Fruit fly (Drosophila melanogaster) whole organism, embryonic: ENCODE results near the gene Cpr76Bb.

ENCODE experiments used
- Ada2b ChIP-seq: fragments of 200-800 bp; sonication (Bioruptor generic); IDR thresholded peaks from 2 replicates; pipeline ENCODE4 v1.3.6; 2022; ENCODE audit warnings: missing biosample characterization, missing genetic modification characterization
- BtbVII ChIP-seq: fragments of 200-800 bp; sonication (Bioruptor generic); optimal IDR thresholded peaks from 3 replicates; lab custom pipeline; 2017; ENCODE audit warnings: missing biosample characterization, mild to moderate bottlenecking, missing genetic modification characterization
- CG1024 ChIP-seq: fragments of 200-800 bp; sonication (Bioruptor generic); IDR thresholded peaks from 2 replicates; pipeline ENCODE4 v1.3.6; 2022; ENCODE audit warnings: missing biosample characterization, missing genetic modification characterization
- CG10267 ChIP-seq: fragments of 200-800 bp; sonication (Bioruptor generic); optimal IDR thresholded peaks from 2 replicates; lab custom pipeline; 2018; ENCODE audit warnings: missing biosample characterization, mild to moderate bottlenecking, missing genetic modification characterization, moderate library complexity
- CG12155 ChIP-seq: fragments of 200-800 bp; sonication (Bioruptor generic); optimal IDR thresholded peaks from 3 replicates; lab custom pipeline; 2016; ENCODE audit warnings: missing biosample characterization, missing genetic modification characterization
- CG12744 ChIP-seq: fragments of 200-800 bp; sonication (Bioruptor generic); optimal IDR thresholded peaks from 2 replicates; lab custom pipeline; 2016; ENCODE audit warnings: missing biosample characterization, missing genetic modification characterization
- CG13296 ChIP-seq: fragments of 200-800 bp; sonication (Bioruptor generic); optimal IDR thresholded peaks from 3 replicates; lab custom pipeline; 2018; ENCODE audit warnings: missing biosample characterization, mild to moderate bottlenecking, missing genetic modification characterization
- CG13424 ChIP-seq: fragments of 200-800 bp; sonication (Bioruptor generic); optimal IDR thresholded peaks from 2 replicates; lab custom pipeline; 2019; ENCODE audit warnings: missing biosample characterization, mild to moderate bottlenecking, missing genetic modification characterization, moderate library complexity
- CG15269 ChIP-seq: fragments of 200-800 bp; sonication (Bioruptor generic); optimal IDR thresholded peaks from 2 replicates; lab custom pipeline; 2018; ENCODE audit warnings: missing biosample characterization, mild to moderate bottlenecking, missing genetic modification characterization, moderate library complexity
- CG1529 ChIP-seq: fragments of 200-800 bp; sonication (Bioruptor generic); optimal IDR thresholded peaks from 3 replicates; lab custom pipeline; 2018; ENCODE audit warnings: missing biosample characterization, missing genetic modification characterization
- CG16863 ChIP-seq: fragments of 200-800 bp; sonication (Bioruptor generic); optimal IDR thresholded peaks from 3 replicates; lab custom pipeline; 2016; ENCODE audit warnings: missing biosample characterization, missing genetic modification characterization
- CG17359 ChIP-seq: fragments of 200-800 bp; sonication (Bioruptor generic); optimal IDR thresholded peaks from 3 replicates; lab custom pipeline; 2018; ENCODE audit warnings: missing biosample characterization, mild to moderate bottlenecking, missing genetic modification characterization, moderate library complexity
- CG17385 ChIP-seq: fragments of 200-800 bp; sonication (Bioruptor generic); optimal IDR thresholded peaks from 3 replicates; lab custom pipeline; 2018; ENCODE audit warnings: missing biosample characterization, mild to moderate bottlenecking, missing genetic modification characterization
- CG17802 ChIP-seq: fragments of 200-800 bp; sonication (Bioruptor generic); optimal IDR thresholded peaks from 2 replicates; lab custom pipeline; 2018; ENCODE audit warnings: missing biosample characterization, mild to moderate bottlenecking, missing genetic modification characterization, moderate library complexity
- CG2712 ChIP-seq: fragments of 200-800 bp; optimal IDR thresholded peaks from 3 replicates; lab custom pipeline; 2019; ENCODE audit warnings: missing biosample characterization, mild to moderate bottlenecking, missing genetic modification characterization, moderate library complexity
- CG2889 ChIP-seq: fragments of 200-800 bp; sonication (Bioruptor generic); IDR thresholded peaks from 3 replicates; pipeline ENCODE4 v1.3.6; 2022; ENCODE audit warnings: missing biosample characterization, missing genetic modification characterization
- CG30403 ChIP-seq: fragments of 200-800 bp; sonication (Bioruptor generic); optimal IDR thresholded peaks from 3 replicates; lab custom pipeline; 2016; ENCODE audit warnings: missing biosample characterization, missing genetic modification characterization
- CG31441 ChIP-seq: fragments of 200-800 bp; sonication (Bioruptor generic); IDR thresholded peaks from 2 replicates; pipeline ENCODE4 v1.3.6; 2022; ENCODE audit warnings: missing biosample characterization, missing genetic modification characterization
- CG3281 ChIP-seq: fragments of 200-800 bp; sonication (Bioruptor generic); optimal IDR thresholded peaks from 3 replicates; lab custom pipeline; 2017; ENCODE audit warnings: missing biosample characterization, mild to moderate bottlenecking, missing genetic modification characterization
- CG34422 ChIP-seq: fragments of 200-800 bp; sonication (Bioruptor generic); IDR thresholded peaks from 3 replicates; pipeline ENCODE4 v1.3.6; 2022; ENCODE audit warnings: missing biosample characterization, missing genetic modification characterization
- CG42726 ChIP-seq: fragments of 200-800 bp; sonication (Bioruptor generic); IDR thresholded peaks from 2 replicates; pipeline ENCODE4 v1.3.6; 2022; ENCODE audit warnings: missing biosample characterization, missing genetic modification characterization; ENCODE audit not compliant: partially characterized antibody
- CG6654 ChIP-seq: fragments of 200-800 bp; sonication (Bioruptor generic); optimal IDR thresholded peaks from 2 replicates; lab custom pipeline; 2017; ENCODE audit warnings: missing biosample characterization, mild to moderate bottlenecking, missing genetic modification characterization
- CG7556 ChIP-seq: fragments of 200-800 bp; sonication (Bioruptor generic); optimal IDR thresholded peaks from 2 replicates; lab custom pipeline; 2017; ENCODE audit warnings: missing biosample characterization, mild to moderate bottlenecking, missing genetic modification characterization
- CG7745 ChIP-seq: fragments of 200-800 bp; sonication (Bioruptor generic); optimal IDR thresholded peaks from 2 replicates; lab custom pipeline; 2018; ENCODE audit warnings: missing biosample characterization, mild to moderate bottlenecking, missing genetic modification characterization, moderate library complexity
- D19B ChIP-seq: fragments of 200-800 bp; sonication (Bioruptor generic); optimal IDR thresholded peaks from 2 replicates; lab custom pipeline; 2017; ENCODE audit warnings: missing biosample characterization, mild to moderate bottlenecking, missing genetic modification characterization
- Dad ChIP-seq: fragments of 200-800 bp; sonication (Bioruptor generic); optimal IDR thresholded peaks from 3 replicates; lab custom pipeline; 2016; ENCODE audit warnings: missing biosample characterization, missing genetic modification characterization
- Dbx ChIP-seq: fragments of 200-800 bp; sonication (Bioruptor generic); IDR thresholded peaks from 3 replicates; pipeline ENCODE4 v1.3.6; 2022; ENCODE audit warnings: missing biosample characterization, missing genetic modification characterization
- HLHmδ ChIP-seq: fragments of 200-800 bp; sonication (Bioruptor generic); optimal IDR thresholded peaks from 2 replicates; lab custom pipeline; 2018; ENCODE audit warnings: missing biosample characterization, mild to moderate bottlenecking, missing genetic modification characterization, moderate library complexity
- Hmr ChIP-seq: fragments of 200-800 bp; sonication (Bioruptor generic); optimal IDR thresholded peaks from 3 replicates; lab custom pipeline; 2017; ENCODE audit warnings: mild to moderate bottlenecking, missing biosample characterization, missing genetic modification reagents, missing genetic modification characterization
- Hmx ChIP-seq: fragments of 200-800 bp; sonication (Bioruptor generic); optimal IDR thresholded peaks from 2 replicates; lab custom pipeline; 2016; ENCODE audit warnings: missing biosample characterization, missing genetic modification characterization
- Hr3 ChIP-seq: fragments of 200-800 bp; sonication (Bioruptor generic); optimal IDR thresholded peaks from 3 replicates; lab custom pipeline; 2016; ENCODE audit warnings: missing biosample characterization, missing genetic modification characterization
- MESR4 ChIP-seq: fragments of 200-800 bp; sonication (Bioruptor generic); optimal IDR thresholded peaks from 2 replicates; lab custom pipeline; 2018; ENCODE audit warnings: missing biosample characterization, mild to moderate bottlenecking, missing genetic modification characterization, moderate library complexity
- Mad ChIP-seq: fragments of 200-800 bp; sonication (Bioruptor generic); optimal IDR thresholded peaks from 2 replicates; lab custom pipeline; 2016; ENCODE audit warnings: missing biosample characterization, missing genetic modification characterization
- Med ChIP-seq: fragments of 200-800 bp; sonication (Bioruptor generic); peaks from one replicate; lab custom pipeline; 2016; ENCODE audit warnings: missing biosample characterization, missing genetic modification characterization, mild to moderate bottlenecking, inconsistent platforms, moderate library complexity
- Myb ChIP-seq: fragments of 200-800 bp; sonication (Bioruptor generic); optimal IDR thresholded peaks from 2 replicates; lab custom pipeline; 2016; ENCODE audit warnings: missing biosample characterization, missing genetic modification characterization
- Rfx ChIP-seq: fragments of 200-800 bp; sonication (Bioruptor generic); IDR thresholded peaks from 2 replicates; pipeline ENCODE4 v1.3.6; 2022; ENCODE audit warnings: missing biosample characterization, missing genetic modification characterization
- Usf ChIP-seq: fragments of 200-800 bp; sonication (Bioruptor generic); optimal IDR thresholded peaks from 2 replicates; lab custom pipeline; 2017; ENCODE audit warnings: missing genotype, missing biosample characterization, missing genetic modification characterization
- cwo ChIP-seq: fragments of 200-800 bp; sonication (Bioruptor generic); optimal IDR thresholded peaks from 3 replicates; lab custom pipeline; 2017; ENCODE audit warnings: missing biosample characterization, missing genetic modification characterization, mild to moderate bottlenecking, moderate library complexity, missing genetic modification reagents
- dmrt99B ChIP-seq: fragments of 200-800 bp; sonication (Bioruptor generic); optimal IDR thresholded peaks from 2 replicates; lab custom pipeline; 2018; ENCODE audit warnings: missing biosample characterization, mild to moderate bottlenecking, missing genetic modification characterization, moderate library complexity
- ewg ChIP-seq: fragments of 200-800 bp; sonication (Bioruptor generic); optimal IDR thresholded peaks from 3 replicates; lab custom pipeline; 2017; ENCODE audit warnings: mild to moderate bottlenecking, missing biosample characterization, missing genetic modification reagents, missing genetic modification characterization
- eyg ChIP-seq: fragments of 200-800 bp; sonication (Bioruptor generic); optimal IDR thresholded peaks from 3 replicates; lab custom pipeline; 2016; ENCODE audit warnings: missing biosample characterization, missing genetic modification characterization
- org-1 ChIP-seq: fragments of 200-800 bp; sonication (Bioruptor generic); optimal IDR thresholded peaks from 2 replicates; lab custom pipeline; 2017; ENCODE audit warnings: missing biosample characterization, missing genetic modification characterization
- p53 ChIP-seq: fragments of 200-800 bp; sonication (Bioruptor generic); optimal IDR thresholded peaks from 2 replicates; lab custom pipeline; 2016; ENCODE audit warnings: missing biosample characterization, missing genetic modification characterization
- pan ChIP-seq, 4 experiments: fragments of >200 bp in 3 of 4; fragments of 200-800 bp in 1 of 4; sonication (Bioruptor generic) in 1 of 4; optimal IDR thresholded peaks in 3 of 4; IDR thresholded peaks in 1 of 4; 2 replicates each; pipeline versions ENCODE4 v1.3.6 to Lab custom; 2017 to 2022; ENCODE audit warnings: missing biosample characterization in 2 of 4, missing genetic modification characterization in 2 of 4, mixed read lengths in 1 of 4
- pho ChIP-seq: fragments of 200-800 bp; sonication (Bioruptor generic); optimal IDR thresholded peaks from 2 replicates; lab custom pipeline; 2016; ENCODE audit warnings: missing biosample characterization, missing genetic modification characterization
- ranshi ChIP-seq: fragments of 200-800 bp; sonication (Bioruptor generic); IDR thresholded peaks from 2 replicates; pipeline ENCODE4 v1.3.6; 2022; ENCODE audit warnings: missing biosample characterization, missing genetic modification characterization
- sr ChIP-seq: fragments of 200-800 bp; sonication (Bioruptor generic); IDR thresholded peaks from 3 replicates; pipeline ENCODE4 v1.3.6; 2022; ENCODE audit warnings: missing biosample characterization, missing genetic modification characterization
- ssp ChIP-seq: fragments of 200-800 bp; sonication (Bioruptor generic); IDR thresholded peaks from 2 replicates; pipeline ENCODE4 v1.3.6; 2022; ENCODE audit warnings: missing biosample characterization, missing genetic modification characterization
- trem ChIP-seq: fragments of 200-800 bp; optimal IDR thresholded peaks from 3 replicates; lab custom pipeline; 2019; ENCODE audit warnings: missing biosample characterization, mild to moderate bottlenecking, missing genetic modification characterization, moderate library complexity
- tx ChIP-seq: fragments of 200-800 bp; sonication (Bioruptor generic); optimal IDR thresholded peaks from 2 replicates; lab custom pipeline; 2016; ENCODE audit warnings: missing biosample characterization, missing genetic modification characterization
- zfh2 ChIP-seq: fragments of 200-800 bp; sonication (Bioruptor generic); optimal IDR thresholded peaks from 2 replicates; lab custom pipeline; 2016; ENCODE audit warnings: missing biosample characterization, missing genetic modification characterization

Gene Cpr76Bb

dm6 chr3L:19561745-19562144, 42.3 kb downstream of the Cpr76Bb start (continued):
- no peak for TF ChIP-seq pan (optimal IDR thresholded peaks at IDR 0.05; lab: Kevin White, UChicago)
- TF ChIP-seq pan (GFP tag; optimal IDR thresholded peaks at IDR 0.05 in 1 of 2, IDR thresholded peaks at IDR 0.05 in 1 of 2), result peak in 1 of 2 experiments; percentile 36
- TF ChIP-seq CG2712 (tag; lab: Kevin White, UChicago), result peak; percentile 45
- peak; percentile 39 for TF ChIP-seq CG7556 (GFP tag; lab: Kevin White, UChicago)
- TF ChIP-seq dmrt99B (tag; lab: Kevin White, UChicago), result peak; percentile 51
- TF ChIP-seq sr (GFP tag; lab: Robert Waterston, UW), result no peak
- TF ChIP-seq cwo (GFP tag; lab: Kevin White, UChicago), result peak; percentile 25
- no peak for TF ChIP-seq CG1529 (GFP tag; lab: Kevin White, UChicago)
- TF ChIP-seq Dbx, result no peak
- peak; percentile 6 for TF ChIP-seq CG17385 (GFP tag; lab: Kevin White, UChicago)
- no peak for TF ChIP-seq Myb (GFP tag; lab: Kevin White, UChicago)
- TF ChIP-seq Ada2b, result 0 out of 2 replicates have a peak, but pooled peaks have one; percentile 14
- TF ChIP-seq Dad (GFP tag; lab: Kevin White, UChicago), result no peak
- no peak for TF ChIP-seq MESR4 (GFP tag; lab: Kevin White, UChicago)
- no peak for TF ChIP-seq CG42726 (GFP tag; lab: Robert Waterston, UW)
- peak; percentile 62 for TF ChIP-seq CG31441 (GFP tag; lab: Robert Waterston, UW)
- TF ChIP-seq CG12744 (GFP tag; lab: Kevin White, UChicago), result no peak
- peak; percentile 69 for TF ChIP-seq CG3281 (GFP tag; lab: Kevin White, UChicago)
- no peak for TF ChIP-seq tx (GFP tag; lab: Kevin White, UChicago)
- no peak for TF ChIP-seq p53
- peak; percentile 66 for TF ChIP-seq CG30403 (GFP tag; lab: Kevin White, UChicago)
- TF ChIP-seq eyg (GFP tag; lab: Kevin White, UChicago), result no peak
- TF ChIP-seq CG16863 (GFP tag; lab: Kevin White, UChicago), result no peak
- TF ChIP-seq CG6654 (GFP tag; lab: Kevin White, UChicago), result no peak
- peak; percentile 1 for TF ChIP-seq zfh2 (GFP tag; lab: Kevin White, UChicago)
- TF ChIP-seq CG2889 (GFP tag; lab: Robert Waterston, UW), result no peak
- TF ChIP-seq ewg, result no peak
- TF ChIP-seq CG12155 (GFP tag; lab: Kevin White, UChicago), result peak; percentile 37
- peak; percentile 53 for TF ChIP-seq Hmr (GFP tag; lab: Kevin White, UChicago)
- TF ChIP-seq Usf (GFP tag; lab: Kevin White, UChicago), result peak; percentile 22
- peak; percentile 51 for TF ChIP-seq Hmx
- peak; percentile 0 for TF ChIP-seq CG10267 (tag; lab: Kevin White, UChicago)
- TF ChIP-seq CG1024 (GFP tag; lab: Robert Waterston, UW), result no peak
- no peak for TF ChIP-seq ranshi (GFP tag; lab: Robert Waterston, UW)
- peak; percentile 37 for TF ChIP-seq pho
- TF ChIP-seq D19B (GFP tag; lab: Kevin White, UChicago), result peak; percentile 16
- TF ChIP-seq CG15269, result peak; percentile 25
- peak; percentile 18 for TF ChIP-seq Med (GFP tag; lab: Kevin White, UChicago)
- TF ChIP-seq HLHmδ (GFP tag; lab: Kevin White, UChicago), result no peak
- peak; percentile 10 for TF ChIP-seq BtbVII (GFP tag; lab: Kevin White, UChicago)
- TF ChIP-seq org-1, result peak; percentile 13
- TF ChIP-seq Rfx (GFP tag; lab: Robert Waterston, UW), result 0 out of 2 replicates have a peak, but pooled peaks have one; percentile 24
- TF ChIP-seq Mad (GFP tag; lab: Kevin White, UChicago), result no peak
- TF ChIP-seq Hr3 (GFP tag; lab: Kevin White, UChicago), result no peak
- TF ChIP-seq CG7745 (tag; lab: Kevin White, UChicago), result no peak
- TF ChIP-seq CG34422 (GFP tag; lab: Robert Waterston, UW), result no peak
- TF ChIP-seq CG17359 (tag; lab: Kevin White, UChicago), result peak; percentile 52
- TF ChIP-seq CG17802 (tag; lab: Kevin White, UChicago), result no peak
- TF ChIP-seq trem (tag; lab: Kevin White, UChicago), result no peak
- no peak for TF ChIP-seq CG13424
- TF ChIP-seq ssp (GFP tag; lab: Robert Waterston, UW), result no peak
- peak; percentile 21 for TF ChIP-seq CG13296
